Fruit fly (Drosophila melanogaster): ENCODE measurements around the gene CG13309.

DNA sequence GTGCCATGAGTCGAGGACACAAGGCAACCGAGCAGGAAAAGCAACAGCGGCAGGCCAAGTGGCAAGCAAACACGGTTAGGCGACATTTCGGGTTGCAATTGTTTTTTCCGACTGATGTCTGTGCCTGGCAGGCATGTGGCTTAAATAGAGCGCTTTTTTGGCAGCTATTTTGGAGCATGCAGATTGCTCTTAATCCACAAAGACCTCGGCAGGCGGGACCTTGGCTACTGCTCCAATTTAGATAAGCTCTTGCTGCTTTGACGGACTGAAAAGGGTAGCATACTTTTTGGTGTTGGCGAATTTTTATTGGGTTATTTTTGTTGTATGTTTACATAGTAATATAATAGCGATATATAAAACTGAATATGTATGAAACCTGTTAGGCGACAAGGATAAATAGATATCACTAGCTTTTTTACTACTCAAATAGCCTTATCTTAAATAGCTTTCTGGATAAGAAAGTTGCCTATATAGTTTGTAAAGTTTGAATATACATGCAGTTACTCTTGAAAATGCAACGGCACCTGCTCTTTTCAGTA lies 3.0 kb upstream of the CG13309 start, which contains the start of the genes CG13312 and CG32024:
- TF ChIP-seq pad (GFP tag; optimal IDR thresholded peaks at IDR 0.05) (no peak), kay (GFP tag; ENCODE audit: borderline replicate concordance) (no peak), Clk (GFP tag; optimal IDR thresholded peaks at IDR 0.05) (no peak)

All from whole organism, adult.